Fruit fly (Drosophila melanogaster) Kc167 (cell line): ENCODE results near the gene CheB38a.

ENCODE experiments used
- Sin3A ChIP-seq: fragments of >200 bp; optimal IDR thresholded peaks from 2 replicates; lab custom pipeline; 2018; ENCODE audit warnings: missing external identifiers
- insv ChIP-seq: fragments of >200 bp; optimal IDR thresholded peaks from 3 replicates; lab custom pipeline; 2018; ENCODE audit warnings: missing external identifiers
- psq ChIP-seq: fragments of >200 bp; optimal IDR thresholded peaks from 2 replicates; lab custom pipeline; 2017; ENCODE audit warnings: missing external identifiers

DNA sequence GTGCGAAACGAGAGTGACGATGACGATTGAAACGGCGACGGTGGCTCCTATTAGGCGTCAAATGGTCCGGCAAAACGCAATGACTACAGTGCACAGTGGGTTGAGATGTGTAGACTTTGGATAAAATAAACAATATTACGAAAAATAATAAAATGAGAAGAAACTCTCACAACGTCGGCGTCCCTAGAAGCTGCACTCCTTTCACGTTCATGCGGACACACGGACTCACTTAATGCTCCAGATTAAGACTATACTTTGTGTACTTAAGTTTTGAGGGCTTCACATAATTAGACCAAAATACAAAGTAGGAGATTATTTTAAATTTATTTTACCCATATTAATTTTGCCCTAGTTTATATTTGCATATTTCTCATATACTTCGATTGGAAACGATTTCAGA is 21.7 kb upstream of the CheB38a start:
- TF ChIP-seq Sin3A (lab: Kevin White, UChicago) = no peak
- TF ChIP-seq insv = no peak
- no peak for TF ChIP-seq psq
